Worm (Caenorhabditis elegans) whole organism, early embryonic: ENCODE data around the gene F48G7.9.

Source experiments
- B0310.2 ChIP-seq: sonication (generic microtip); optimal IDR thresholded peaks from 2 replicates; lab custom pipeline; 2016; ENCODE audit warnings: mild to moderate bottlenecking, missing genetic modification characterization, missing compliant biosample characterization
- F13C5.2 ChIP-seq: sonication (generic microtip); optimal IDR thresholded peaks from 2 replicates; lab custom pipeline; 2017; ENCODE audit warnings: mild to moderate bottlenecking, missing genetic modification characterization, inconsistent platforms, missing compliant biosample characterization
- aly-1 ChIP-seq: sonication (generic microtip); optimal IDR thresholded peaks from 2 replicates; lab custom pipeline; 2016; ENCODE audit warnings: missing genetic modification characterization, missing compliant biosample characterization
- ama-1 ChIP-seq: fragments of 150-350 bp; optimal IDR thresholded peaks from 2 replicates; lab custom pipeline; 2014
- ceh-13 ChIP-seq: fragments of 200-800 bp; sonication (Bioruptor generic); optimal IDR thresholded peaks from 2 replicates; lab custom pipeline; 2018; ENCODE audit warnings: mild to moderate bottlenecking, missing genetic modification characterization, missing compliant biosample characterization
- ceh-36 ChIP-seq: sonication (generic microtip); optimal IDR thresholded peaks from 2 replicates; lab custom pipeline; 2016; ENCODE audit warnings: missing genetic modification characterization, inconsistent platforms, missing compliant biosample characterization
- ets-7 ChIP-seq: sonication (generic microtip); optimal IDR thresholded peaks from 2 replicates; lab custom pipeline; 2016; ENCODE audit warnings: missing genotype, missing genetic modification characterization, missing compliant biosample characterization
- flt-1 ChIP-seq: fragments of 200-800 bp; sonication (Bioruptor generic); IDR thresholded peaks from 2 replicates; pipeline ENCODE4 v1.3.6; 2022; ENCODE audit warnings: missing genetic modification characterization, missing compliant biosample characterization
- hmbx-1 ChIP-seq: sonication (generic microtip); optimal IDR thresholded peaks from 2 replicates; lab custom pipeline; 2016; ENCODE audit warnings: mild to moderate bottlenecking, missing genetic modification characterization, missing compliant biosample characterization
- hmg-4 ChIP-seq: fragments of 200-800 bp; sonication (Bioruptor generic); optimal IDR thresholded peaks from 2 replicates; lab custom pipeline; 2018; ENCODE audit warnings: mild to moderate bottlenecking, missing genetic modification characterization, missing compliant biosample characterization
- hnd-1 ChIP-seq: sonication (generic microtip); optimal IDR thresholded peaks from 2 replicates; lab custom pipeline; 2016; ENCODE audit warnings: missing genetic modification characterization, missing compliant biosample characterization
- pes-1 ChIP-seq: fragments of 200-800 bp; sonication (Bioruptor generic); IDR thresholded peaks from 2 replicates; pipeline ENCODE4 v1.3.6; 2022; ENCODE audit warnings: missing genetic modification reagents, missing genetic modification characterization, missing compliant biosample characterization
- scrt-1 ChIP-seq: fragments of 200-800 bp; sonication (Bioruptor generic); IDR thresholded peaks from 2 replicates; pipeline ENCODE4 v1.3.6; 2022; ENCODE audit warnings: missing genetic modification characterization, missing compliant biosample characterization
- sea-1 ChIP-seq: fragments of 200-800 bp; sonication (Bioruptor generic); conservative IDR thresholded peaks from 2 replicates; pipeline ENCODE4 v1.3.6; 2022; ENCODE audit warnings: missing genetic modification characterization, missing compliant biosample characterization
- tbx-11 ChIP-seq: fragments of 200-800 bp; sonication (Bioruptor generic); IDR thresholded peaks from 2 replicates; pipeline ENCODE4 v1.3.6; 2022; ENCODE audit warnings: missing genetic modification characterization, missing compliant biosample characterization
- tbx-37 ChIP-seq: fragments of 200-800 bp; sonication (Bioruptor generic); conservative IDR thresholded peaks from 2 replicates; pipeline ENCODE4 v1.3.6; 2022; ENCODE audit warnings: missing genetic modification reagents, missing genetic modification characterization, missing compliant biosample characterization
- tra-4 ChIP-seq: sonication (generic microtip); optimal IDR thresholded peaks from 2 replicates; lab custom pipeline; 2017; ENCODE audit warnings: missing genetic modification characterization, missing compliant biosample characterization

F48G7.9 gene

DNA sequence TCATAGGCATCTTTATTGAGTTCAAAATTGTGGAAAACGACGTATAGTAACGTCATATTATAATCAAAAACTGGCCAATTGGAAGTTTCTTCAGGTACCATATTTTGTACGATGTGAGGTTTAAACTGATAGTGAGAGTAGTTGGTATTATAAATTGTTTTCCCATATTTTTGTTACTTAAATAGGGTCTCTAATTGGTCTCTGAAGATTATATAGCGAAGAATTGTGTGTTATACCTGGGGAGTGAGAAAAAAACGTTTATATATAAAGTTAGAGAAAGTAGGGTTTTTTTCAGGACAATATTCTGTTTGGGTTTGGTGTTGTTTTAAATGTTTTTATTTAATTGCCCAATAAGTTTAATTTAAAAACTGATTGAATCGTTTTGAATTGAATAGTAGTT is 3.5 kb downstream of the F48G7.9 start, which contains the start of gene srt-17:
Gene srt-17, minus strand, starts transcription at position 101 of the 400 bp plus-strand sequence.
- TF ChIP-seq scrt-1 (GFP tag; lab: Robert Waterston, UW) (no peak), ceh-13 (GFP tag; lab: Kevin White, UChicago) (no peak), B0310.2 (tag; lab: Kevin White, UChicago) (no peak), ama-1 (no peak), F13C5.2 (no peak)

DNA sequence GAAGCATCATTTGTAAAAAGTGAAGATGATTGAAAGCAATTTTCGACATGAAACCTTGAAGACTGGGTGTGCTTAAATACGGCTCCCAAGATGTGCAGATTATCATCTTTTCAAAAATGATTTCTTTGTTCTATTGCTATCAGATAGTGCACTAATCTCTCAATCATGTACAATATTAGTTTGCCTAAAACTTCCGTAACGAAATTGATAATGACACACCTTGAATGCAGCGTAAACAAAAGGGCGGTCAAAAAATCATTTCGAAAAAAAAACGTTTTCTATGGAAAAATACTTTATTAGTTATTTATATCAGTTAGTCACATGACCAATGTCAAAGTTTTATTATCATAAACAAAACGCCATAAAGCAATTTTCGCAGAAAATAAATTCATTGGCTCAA is 5.5 kb downstream of the F48G7.9 start, which contains the start of gene F48G7.5:
Gene F48G7.5, minus strand, starts transcription at position 34 of the 400 bp plus-strand sequence.
- TF ChIP-seq tbx-11 (GFP tag; lab: Robert Waterston, UW) (no peak), ama-1 (no peak), ceh-13 (GFP tag; lab: Kevin White, UChicago) (no peak), sea-1 (no peak), ets-7 (tag; lab: Kevin White, UChicago) (no peak), hmbx-1 (tag; lab: Kevin White, UChicago) (no peak), B0310.2 (tag; lab: Kevin White, UChicago) (no peak), F13C5.2 (no peak), tbx-37 (no peak), tra-4 (no peak), hmg-4 (no peak), ceh-36 (tag; lab: Kevin White, UChicago) (no peak), hnd-1 (tag; lab: Kevin White, UChicago) (no peak)

DNA sequence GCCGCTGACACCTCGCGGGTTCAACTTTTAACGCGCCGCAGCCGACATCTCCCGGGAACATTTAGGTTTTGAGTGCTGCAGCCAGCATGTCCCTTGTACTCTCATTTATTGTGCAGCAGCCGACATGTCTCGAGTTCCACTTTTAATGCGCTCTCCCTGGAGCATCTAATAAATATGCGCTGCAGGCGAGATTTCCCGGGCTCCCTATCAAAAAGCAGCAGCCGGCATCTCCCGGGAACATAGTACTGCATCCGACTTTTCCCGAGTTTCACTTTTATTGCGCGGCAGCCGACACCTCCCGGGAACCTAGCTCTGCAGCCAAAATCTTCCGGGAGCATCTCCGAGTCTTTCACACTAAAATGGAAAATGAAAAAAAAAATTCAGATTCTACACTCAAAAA is 7.4 kb downstream of the F48G7.9 start:
- TF ChIP-seq aly-1 (tag; lab: Kevin White, UChicago) (no peak), F13C5.2 (no peak), tbx-11 (GFP tag; lab: Robert Waterston, UW) (no peak), hnd-1 (tag; lab: Kevin White, UChicago) (no peak), flt-1 (no peak), tbx-37 (no peak), hmbx-1 (tag; lab: Kevin White, UChicago) (no peak), tra-4 (no peak), pes-1 (GFP tag; lab: Robert Waterston, UW) (no peak), scrt-1 (GFP tag; lab: Robert Waterston, UW) (no peak), ama-1 (no peak), hmg-4 (no peak), ceh-36 (tag; lab: Kevin White, UChicago) (no peak), ets-7 (tag; lab: Kevin White, UChicago) (no peak), ceh-13 (GFP tag; lab: Kevin White, UChicago) (no peak), sea-1 (no peak)

DNA sequence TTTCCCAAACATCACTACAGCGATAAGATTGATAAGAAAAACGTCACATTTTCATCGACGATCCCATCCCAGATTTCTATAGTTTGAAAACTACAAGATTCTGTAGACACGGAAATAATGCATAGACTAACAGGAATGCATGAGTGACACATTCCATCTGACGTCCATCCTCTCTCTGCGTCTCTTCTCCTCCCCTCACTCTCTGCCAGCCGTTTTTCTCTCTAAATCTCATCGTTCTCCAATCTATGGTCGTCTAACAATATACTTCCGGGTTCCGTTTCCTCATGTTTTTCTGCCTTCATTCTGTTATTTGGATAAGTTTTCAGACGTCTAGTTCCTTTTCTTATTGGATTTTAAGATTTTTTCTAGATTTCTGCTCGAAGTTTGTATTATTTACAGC is 9.4 kb downstream of the F48G7.9 start, which contains the start of gene F48G7.4:
Gene F48G7.4, plus strand, starts transcription at position 400 of the 400 bp plus-strand sequence.
- no peak for TF ChIP-seq pes-1 (GFP tag; lab: Robert Waterston, UW)
- no peak for TF ChIP-seq B0310.2 (tag; lab: Kevin White, UChicago)
- no peak for TF ChIP-seq tra-4
- TF ChIP-seq ets-7 (tag; lab: Kevin White, UChicago): no peak

ce11 chrV:617917-618316 is 10.5 kb downstream of the F48G7.9 start:
- TF ChIP-seq flt-1: no peak
- no peak for TF ChIP-seq ceh-13 (GFP tag; lab: Kevin White, UChicago)
- TF ChIP-seq B0310.2 (tag; lab: Kevin White, UChicago): no peak
- TF ChIP-seq sea-1: no peak

DNA sequence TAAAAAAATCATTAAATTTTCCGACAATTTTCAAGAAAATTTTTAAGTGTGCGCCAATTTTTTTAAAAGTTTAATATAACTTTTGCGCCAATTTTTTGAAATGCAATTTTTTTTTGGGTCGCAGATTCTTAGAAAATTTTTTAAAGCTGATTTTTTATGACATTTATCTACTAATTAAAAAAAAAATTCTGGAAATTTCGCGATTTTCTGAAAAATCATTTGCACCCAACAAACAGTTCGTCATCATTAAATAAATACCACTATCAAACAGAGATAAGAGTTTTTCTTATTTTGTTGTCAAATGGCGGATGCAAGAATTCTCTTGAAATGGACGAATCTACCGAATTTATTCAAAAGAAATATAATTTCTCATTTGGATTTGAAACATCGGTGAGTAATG is 13.2 kb downstream of the F48G7.9 start, which contains the start of gene F48G7.13:
Gene F48G7.13, plus strand, starts transcription at position 301 of the 400 bp plus-strand sequence.
- TF ChIP-seq hnd-1 (tag; lab: Kevin White, UChicago) (no peak), F13C5.2 (no peak), pes-1 (GFP tag; lab: Robert Waterston, UW) (no peak), tra-4 (no peak), ets-7 (tag; lab: Kevin White, UChicago) (no peak)

ce11 chrV:610217-610616 is 18.2 kb downstream of the F48G7.9 start, which contains the start of gene nhr-90:
Gene nhr-90, plus strand, starts transcription at chrV:610512.
- no peak for TF ChIP-seq ama-1
- no peak for TF ChIP-seq ceh-36 (tag; lab: Kevin White, UChicago)
- no peak for TF ChIP-seq sea-1
- no peak for TF ChIP-seq tra-4
- TF ChIP-seq tbx-37: no peak
- TF ChIP-seq hmg-4: no peak
- no peak for TF ChIP-seq pes-1 (GFP tag; lab: Robert Waterston, UW)
- TF ChIP-seq hmbx-1 (tag; lab: Kevin White, UChicago): no peak
- no peak for TF ChIP-seq scrt-1 (GFP tag; lab: Robert Waterston, UW)
- TF ChIP-seq flt-1: no peak
- no peak for TF ChIP-seq hnd-1 (tag; lab: Kevin White, UChicago)
- TF ChIP-seq ceh-13 (GFP tag; lab: Kevin White, UChicago): no peak
- no peak for TF ChIP-seq F13C5.2
- no peak for TF ChIP-seq ets-7 (tag; lab: Kevin White, UChicago)
- TF ChIP-seq B0310.2 (tag; lab: Kevin White, UChicago): no peak

- TF ChIP-seq ets-7 (tag; lab: Kevin White, UChicago) (no peak), tbx-37 (no peak), ceh-13 (GFP tag; lab: Kevin White, UChicago) (no peak), aly-1 (tag; lab: Kevin White, UChicago) (no peak), F13C5.2 (no peak), tra-4 (no peak), flt-1 (no peak), tbx-11 (GFP tag; lab: Robert Waterston, UW) (no peak), hmbx-1 (tag; lab: Kevin White, UChicago) (no peak), hmg-4 (no peak), scrt-1 (GFP tag; lab: Robert Waterston, UW) (no peak), B0310.2 (tag; lab: Kevin White, UChicago) (no peak)
Observed at ce11 chrV:609671-610070, 18.8 kb downstream of the F48G7.9 start, which contains the start of gene srlf-36. Gene srlf-36, minus strand, starts transcription at chrV:609771.
